Worm (Caenorhabditis elegans): ENCODE measurements around the gene Y24D9A.7.

The Y24D9A.7 gene

DNA sequence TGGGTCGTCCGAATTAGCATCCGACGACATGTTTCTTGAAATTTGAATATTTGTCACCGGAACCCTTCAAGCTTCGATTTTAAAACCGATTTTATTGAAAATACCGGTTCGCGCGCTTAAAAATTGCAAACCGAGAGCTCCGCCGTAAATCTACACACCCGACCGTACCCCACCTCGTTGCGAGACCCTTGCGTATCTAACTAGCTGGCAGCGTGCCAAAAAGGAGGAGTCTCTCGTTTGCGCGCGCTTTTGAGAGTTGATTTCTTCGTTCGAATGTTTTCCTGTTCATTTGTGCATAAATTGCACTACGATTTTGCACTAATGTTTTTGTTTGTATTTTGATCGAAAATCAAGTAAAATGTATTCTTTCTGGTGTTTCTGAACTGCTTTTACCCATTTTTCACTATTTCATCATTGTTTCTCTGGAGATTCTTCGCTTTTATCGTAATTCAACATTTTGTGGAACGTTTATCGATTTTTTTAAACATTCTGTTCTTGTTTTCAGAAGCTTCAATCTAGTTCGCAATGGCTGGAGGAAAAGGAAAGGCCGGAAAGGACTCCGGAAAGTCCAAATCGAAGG, 40.8 kb upstream of the Y24D9A.7 start, which contains the start of the genes wapl-1 and htz-1 (continued):
- TF ChIP-seq mel-28 (tag; optimal IDR thresholded peaks at IDR 0.05; ENCODE audit: borderline replicate concordance) (no peak), ztf-25 (GFP tag; IDR thresholded peaks at IDR 0.05) (peak; percentile 66; the same call in 1 of the 2 replicates), ZK185.1 (tag; optimal IDR thresholded peaks at IDR 0.05; ENCODE audit: poor library complexity, severe bottlenecking) (peak; percentile 88), aptf-2 (GFP tag; conservative IDR thresholded peaks at IDR 0.05) (no peak), ceh-100 (GFP tag; IDR thresholded peaks at IDR 0.05) (peak; percentile 81), rpc-1 (optimal IDR thresholded peaks at IDR 0.05) (no peak), rpc-1 (tag; optimal IDR thresholded peaks at IDR 0.05) (no peak), F57A8.1 (GFP tag; optimal IDR thresholded peaks at IDR 0.05) (no peak)

DNA sequence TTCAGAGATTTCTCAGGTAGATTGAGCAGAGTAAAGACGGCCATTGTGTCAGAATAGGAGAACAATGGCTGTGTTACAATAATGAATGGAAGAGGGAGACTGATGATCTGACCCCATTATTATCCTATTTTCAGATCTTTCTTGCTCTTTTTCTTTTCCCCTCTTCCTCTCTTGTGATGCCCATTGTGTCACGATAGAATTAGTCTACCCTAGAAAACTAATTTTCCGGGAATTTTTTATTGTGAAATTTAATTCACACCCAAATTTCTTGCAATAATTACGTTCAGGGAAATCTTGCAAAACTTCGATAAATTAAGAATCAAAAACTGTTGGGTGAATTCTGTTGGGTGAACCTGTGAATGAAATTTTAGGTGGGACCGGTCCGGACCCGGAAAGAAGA, 36.1 kb upstream of the Y24D9A.7 start, which contains the start of gene fbxb-75:
Gene fbxb-75, minus strand, starts transcription at position 101 of the 400 bp plus-strand sequence.
- TF ChIP-seq lir-1 (GFP tag; conservative IDR thresholded peaks at IDR 0.05) (no peak), ama-1 (optimal IDR thresholded peaks at IDR 0.05) (no peak), ama-1 (GFP tag; optimal IDR thresholded peaks at IDR 0.05) (no peak), mxl-1 (tag; optimal IDR thresholded peaks at IDR 0.05) (no peak), attf-6 (GFP tag; IDR thresholded peaks at IDR 0.05) (no peak), ceh-40 (GFP tag; IDR thresholded peaks at IDR 0.05) (no peak), egl-44 (GFP tag; IDR thresholded peaks at IDR 0.05) (no peak), Y95B8A.8 (GFP tag; IDR thresholded peaks at IDR 0.05) (no peak), F57C9.4 (tag; optimal IDR thresholded peaks at IDR 0.05) (no peak), Y79H2A.3 (GFP tag; conservative IDR thresholded peaks at IDR 0.05) (no peak), F39B2.1 (GFP tag; IDR thresholded peaks at IDR 0.05) (no peak), ztf-18 (tag; optimal IDR thresholded peaks at IDR 0.05) (no peak)

DNA sequence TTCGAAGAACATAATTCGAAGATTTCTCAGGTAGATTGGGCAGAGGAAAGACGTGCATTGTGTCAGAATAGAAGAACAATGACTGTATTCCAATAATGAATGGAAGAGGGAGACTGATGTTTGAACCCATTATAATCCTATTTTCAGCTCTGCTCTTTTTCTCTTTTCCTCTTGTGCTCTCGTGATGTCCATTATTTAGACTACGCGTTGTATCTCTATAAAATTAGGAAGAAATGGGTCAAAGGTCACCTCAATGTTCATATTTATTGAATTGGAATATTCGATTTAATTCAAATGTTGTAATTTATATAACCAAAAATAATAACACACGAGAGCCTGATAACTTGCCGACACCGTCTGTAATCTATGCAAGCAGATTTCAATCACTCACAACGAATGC, 34.2 kb upstream of the Y24D9A.7 start, which contains the start of gene fbxb-74:
Gene fbxb-74, minus strand, starts transcription at position 101 of the 400 bp plus-strand sequence.
- no peak for TF ChIP-seq mes-4 (tag; optimal IDR thresholded peaks at IDR 0.05)
- TF ChIP-seq ets-4 (GFP tag; optimal IDR thresholded peaks at IDR 0.05) = no peak
- TF ChIP-seq bed-2 (GFP tag; IDR thresholded peaks at IDR 0.05) = no peak
- no peak for TF ChIP-seq F57C9.4 (tag; optimal IDR thresholded peaks at IDR 0.05)
- no peak for TF ChIP-seq nfyb-1 (GFP tag; IDR thresholded peaks at IDR 0.05)
- no peak for TF ChIP-seq gei-17 (GFP tag; optimal IDR thresholded peaks at IDR 0.05)
- TF ChIP-seq lsl-1 (GFP tag; optimal IDR thresholded peaks at IDR 0.05) = no peak
- TF ChIP-seq hrde-1 (tag; optimal IDR thresholded peaks at IDR 0.05; ENCODE audit: borderline replicate concordance) = no peak
- TF ChIP-seq bed-1 (GFP tag; IDR thresholded peaks at IDR 0.05) = no peak
- TF ChIP-seq nhr-90 (tag; optimal IDR thresholded peaks at IDR 0.05) = no peak
- TF ChIP-seq die-1 (tag; optimal IDR thresholded peaks at IDR 0.05) = no peak
- TF ChIP-seq ztf-25 (GFP tag; IDR thresholded peaks at IDR 0.05) = no peak
- TF ChIP-seq mxl-1 (tag; optimal IDR thresholded peaks at IDR 0.05) = no peak
- TF ChIP-seq ceh-27 (GFP tag; optimal IDR thresholded peaks at IDR 0.05) = no peak
- no peak for TF ChIP-seq nhr-27 (tag; optimal IDR thresholded peaks at IDR 0.05)
- TF ChIP-seq let-607 (tag; optimal IDR thresholded peaks at IDR 0.05) = no peak
- no peak for TF ChIP-seq ztf-3 (GFP tag; optimal IDR thresholded peaks at IDR 0.05)
- no peak for TF ChIP-seq ztf-28 (GFP tag; IDR thresholded peaks at IDR 0.05)
- no peak for TF ChIP-seq hmg-1.2 (GFP tag; IDR thresholded peaks at IDR 0.05)
- no peak for TF ChIP-seq nfya-1 (tag; optimal IDR thresholded peaks at IDR 0.05; ENCODE audit: borderline replicate concordance, insufficient read depth)

Measured in whole organism, young adult.